Worm (Caenorhabditis elegans) whole organism, late embryonic: ENCODE measurements around the gene Y57G11C.1142.

Experiments used
- dmd-4 ChIP-seq: sonication (generic microtip); optimal IDR thresholded peaks from 2 replicates; lab custom pipeline; 2016; ENCODE audit warnings: borderline replicate concordance, missing genetic modification characterization, missing compliant biosample characterization
- nhr-11 ChIP-seq: fragments of 150-350 bp; optimal IDR thresholded peaks from 2 replicates; lab custom pipeline; 2014; ENCODE audit warnings: missing biosample characterization, missing genetic modification characterization

DNA sequence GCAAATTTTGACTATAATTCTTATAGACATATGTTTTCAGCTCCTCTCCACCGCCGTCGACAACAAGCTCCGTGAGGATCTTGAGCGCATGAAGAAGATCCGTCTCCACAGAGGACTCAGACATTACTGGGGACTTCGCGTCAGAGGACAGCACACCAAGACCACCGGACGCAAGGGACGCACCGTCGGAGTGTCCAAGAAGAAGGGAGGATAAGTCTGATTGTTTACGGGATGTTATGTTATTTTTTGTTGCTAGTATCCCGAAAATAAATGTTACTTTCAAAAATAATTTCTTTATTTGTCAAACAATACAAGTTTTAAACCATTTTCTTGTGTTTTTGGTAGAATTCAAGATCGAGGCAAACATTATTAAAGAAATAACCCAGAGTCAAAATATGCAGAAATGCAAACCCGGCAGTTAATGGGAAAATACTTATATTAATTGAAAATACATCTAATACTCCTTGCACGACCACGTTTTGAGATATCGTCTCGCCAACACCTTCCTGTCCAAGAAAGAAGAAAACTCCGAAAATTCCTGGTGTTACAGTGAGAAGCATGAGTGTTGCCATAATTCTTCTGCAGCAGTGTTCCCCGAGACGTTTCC lies 23.8 kb downstream of the Y57G11C.1142 start:
- TF ChIP-seq dmd-4 (tag; lab: Kevin White, UChicago), result no peak
- no peak for TF ChIP-seq nhr-11 (tag; lab: Kevin White, UChicago)
